Fruit fly (Drosophila melanogaster) whole organism, embryonic: ENCODE results near the gene wds.
A peak's percentile ranks its signal among the peaks of the same experiment; 100 is the strongest.

Source experiments
- CG1024 ChIP-seq: fragments of 200-800 bp; sonication (Bioruptor generic); IDR thresholded peaks from 2 replicates; pipeline ENCODE4 v1.3.6; 2022; ENCODE audit warnings: missing biosample characterization, missing genetic modification characterization
- CG12155 ChIP-seq: fragments of 200-800 bp; sonication (Bioruptor generic); optimal IDR thresholded peaks from 3 replicates; lab custom pipeline; 2016; ENCODE audit warnings: missing biosample characterization, missing genetic modification characterization
- CG12299 ChIP-seq: fragments of 200-800 bp; sonication (Bioruptor generic); optimal IDR thresholded peaks from 2 replicates; lab custom pipeline; 2018; ENCODE audit warnings: missing biosample characterization, mild to moderate bottlenecking, missing genetic modification characterization
- CG15073 ChIP-seq: fragments of 200-800 bp; sonication (Bioruptor generic); optimal IDR thresholded peaks from 2 replicates; lab custom pipeline; 2016; ENCODE audit warnings: missing biosample characterization, missing genetic modification characterization
- CG16779 ChIP-seq: fragments of 200-800 bp; sonication (Bioruptor generic); IDR thresholded peaks from 2 replicates; pipeline ENCODE4 v1.3.6; 2022; ENCODE audit warnings: missing biosample characterization, missing genetic modification characterization
- CG17802 ChIP-seq: fragments of 200-800 bp; sonication (Bioruptor generic); optimal IDR thresholded peaks from 2 replicates; lab custom pipeline; 2018; ENCODE audit warnings: missing biosample characterization, mild to moderate bottlenecking, missing genetic modification characterization, moderate library complexity
- CG32772 ChIP-seq: fragments of 200-800 bp; sonication (Bioruptor generic); IDR thresholded peaks from 2 replicates; pipeline ENCODE4 v1.3.6; 2022; ENCODE audit warnings: missing biosample characterization, missing genetic modification characterization
- CG34376 ChIP-seq: fragments of 200-800 bp; sonication (Bioruptor generic); optimal IDR thresholded peaks from 2 replicates; lab custom pipeline; 2018; ENCODE audit warnings: missing biosample characterization, mild to moderate bottlenecking, missing genetic modification characterization
- CG4617 ChIP-seq: fragments of 200-800 bp; sonication (Bioruptor generic); optimal IDR thresholded peaks from 3 replicates; lab custom pipeline; 2016; ENCODE audit warnings: missing biosample characterization, missing genetic modification characterization, borderline replicate concordance
- CG6175 ChIP-seq: fragments of 200-800 bp; sonication (Bioruptor generic); IDR thresholded peaks from 3 replicates; pipeline ENCODE4 v1.3.6; 2022; ENCODE audit warnings: missing biosample characterization, missing genetic modification characterization
- CG8924 ChIP-seq: fragments of 200-800 bp; optimal IDR thresholded peaks from 3 replicates; lab custom pipeline; 2019; ENCODE audit warnings: missing biosample characterization, mild to moderate bottlenecking, missing genetic modification characterization, moderate library complexity
- CoRest ChIP-seq: fragments of 200-800 bp; sonication (Bioruptor generic); optimal IDR thresholded peaks from 3 replicates; lab custom pipeline; 2018; ENCODE audit warnings: missing biosample characterization, mild to moderate bottlenecking, missing genetic modification characterization, moderate library complexity
- D19A ChIP-seq: fragments of 200-800 bp; optimal IDR thresholded peaks from 3 replicates; lab custom pipeline; 2019; ENCODE audit warnings: missing biosample characterization, mild to moderate bottlenecking, missing genetic modification characterization, moderate library complexity
- Dbx ChIP-seq: fragments of 200-800 bp; sonication (Bioruptor generic); IDR thresholded peaks from 3 replicates; pipeline ENCODE4 v1.3.6; 2022; ENCODE audit warnings: missing biosample characterization, missing genetic modification characterization
- Dek ChIP-seq: fragments of 200-800 bp; sonication (Bioruptor generic); optimal IDR thresholded peaks from 3 replicates; lab custom pipeline; 2019; ENCODE audit warnings: missing biosample characterization, mild to moderate bottlenecking, missing genetic modification characterization, moderate library complexity
- E2f2 ChIP-seq: fragments of 200-800 bp; sonication (Bioruptor generic); IDR thresholded peaks from 2 replicates; pipeline ENCODE4 v1.3.6; 2022; ENCODE audit warnings: missing biosample characterization, missing genetic modification characterization
- ERR ChIP-seq: fragments of 200-800 bp; sonication (Bioruptor generic); optimal IDR thresholded peaks from 2 replicates; lab custom pipeline; 2016; ENCODE audit warnings: missing biosample characterization, missing genetic modification characterization
- Ets65A ChIP-seq: fragments of 200-800 bp; sonication (Bioruptor generic); peaks from one replicate; lab custom pipeline; 2016; ENCODE audit warnings: missing biosample characterization, missing genetic modification characterization
- Gug ChIP-seq: fragments of 200-800 bp; sonication (Bioruptor generic); IDR thresholded peaks from 4 replicates; pipeline ENCODE4 v1.3.6; 2022; ENCODE audit warnings: missing biosample characterization, missing genetic modification characterization
- Hand ChIP-seq: fragments of 200-800 bp; sonication (Bioruptor generic); optimal IDR thresholded peaks from 2 replicates; lab custom pipeline; 2017; ENCODE audit warnings: mild to moderate bottlenecking, missing biosample characterization, missing genetic modification reagents, missing genetic modification characterization
- Med ChIP-seq: fragments of 200-800 bp; sonication (Bioruptor generic); peaks from one replicate; lab custom pipeline; 2016; ENCODE audit warnings: missing biosample characterization, missing genetic modification characterization, mild to moderate bottlenecking, inconsistent platforms, moderate library complexity
- Nf-YA ChIP-seq: fragments of 200-800 bp; sonication (Bioruptor generic); IDR thresholded peaks from 2 replicates; pipeline ENCODE4 v1.3.6; 2022; ENCODE audit warnings: missing biosample characterization, missing genetic modification characterization
- NfI ChIP-seq: fragments of 200-800 bp; sonication (Bioruptor generic); optimal IDR thresholded peaks from 3 replicates; lab custom pipeline; 2018; ENCODE audit warnings: missing biosample characterization, mild to moderate bottlenecking, missing genetic modification characterization, moderate library complexity
- Rx ChIP-seq: fragments of 200-800 bp; sonication (Bioruptor generic); IDR thresholded peaks from 2 replicates; pipeline ENCODE4 v1.3.6; 2022; ENCODE audit warnings: missing biosample characterization, missing genetic modification characterization
- Six4 ChIP-seq: fragments of 200-800 bp; sonication (Bioruptor generic); optimal IDR thresholded peaks from 2 replicates; lab custom pipeline; 2016; ENCODE audit warnings: missing biosample characterization, missing genetic modification characterization
- al ChIP-seq: fragments of 200-800 bp; sonication (Bioruptor generic); IDR thresholded peaks from 2 replicates; pipeline ENCODE4 v1.3.6; 2022; ENCODE audit warnings: missing biosample characterization, missing genetic modification characterization
- bbx ChIP-seq: fragments of 200-800 bp; sonication (Bioruptor generic); IDR thresholded peaks from 2 replicates; pipeline ENCODE4 v1.3.6; 2022; ENCODE audit warnings: missing biosample characterization, missing genetic modification characterization; ENCODE audit not compliant: partially characterized antibody
- bowl ChIP-seq: fragments of 200-800 bp; sonication (Bioruptor generic); IDR thresholded peaks from 2 replicates; pipeline ENCODE4 v1.3.6; 2022; ENCODE audit warnings: missing biosample characterization, missing genetic modification characterization
- dan ChIP-seq: fragments of 200-800 bp; sonication (Bioruptor generic); IDR thresholded peaks from 2 replicates; pipeline ENCODE4 v1.3.6; 2022; ENCODE audit warnings: missing biosample characterization, missing genetic modification characterization
- gfzf ChIP-seq: fragments of 200-800 bp; sonication (Bioruptor generic); optimal IDR thresholded peaks from 2 replicates; lab custom pipeline; 2016; ENCODE audit warnings: missing biosample characterization, mild to moderate bottlenecking, missing genetic modification characterization, moderate library complexity
- ind ChIP-seq: fragments of 200-800 bp; sonication (Bioruptor generic); optimal IDR thresholded peaks from 3 replicates; lab custom pipeline; 2016; ENCODE audit warnings: missing biosample characterization, missing genetic modification characterization
- jing ChIP-seq: fragments of 200-800 bp; sonication (Bioruptor generic); optimal IDR thresholded peaks from 2 replicates; lab custom pipeline; 2018; ENCODE audit warnings: missing biosample characterization, mild to moderate bottlenecking, missing genetic modification characterization
- lilli ChIP-seq: fragments of 200-800 bp; sonication (Bioruptor generic); optimal IDR thresholded peaks from 3 replicates; lab custom pipeline; 2016; ENCODE audit warnings: missing biosample characterization, missing genetic modification characterization
- nom ChIP-seq: fragments of 200-800 bp; sonication (Bioruptor generic); optimal IDR thresholded peaks from 2 replicates; lab custom pipeline; 2017; ENCODE audit warnings: missing biosample characterization, missing genetic modification characterization, mild to moderate bottlenecking, moderate library complexity, missing genetic modification reagents
- odd ChIP-seq: fragments of 200-800 bp; sonication (Bioruptor generic); optimal IDR thresholded peaks from 2 replicates; lab custom pipeline; 2017; ENCODE audit warnings: missing biosample characterization, mild to moderate bottlenecking, missing genetic modification characterization
- pzg ChIP-seq: fragments of 200-800 bp; sonication (Bioruptor generic); optimal IDR thresholded peaks from 3 replicates; lab custom pipeline; 2018; ENCODE audit warnings: missing biosample characterization, mild to moderate bottlenecking, missing genetic modification characterization, moderate library complexity
- run ChIP-seq: fragments of 200-800 bp; sonication (Bioruptor generic); optimal IDR thresholded peaks from 3 replicates; lab custom pipeline; 2018; ENCODE audit warnings: missing biosample characterization, mild to moderate bottlenecking, missing genetic modification characterization
- sc ChIP-seq, 3 experiments: fragments of >200 bp in 2 of 3; fragments of 200-800 bp in 1 of 3; sonication (Bioruptor generic) in 1 of 3; optimal IDR thresholded peaks; 2 replicates in 2 of 3; 3 replicates in 1 of 3; lab custom pipeline; 2017; ENCODE audit warnings: mild to moderate bottlenecking in 1 of 3, missing biosample characterization in 1 of 3, missing genetic modification characterization in 1 of 3, missing genetic modification reagents in 1 of 3
- schlank ChIP-seq: fragments of 200-800 bp; sonication (Bioruptor generic); optimal IDR thresholded peaks from 2 replicates; lab custom pipeline; 2018; ENCODE audit warnings: missing biosample characterization, mild to moderate bottlenecking, missing genetic modification characterization
- scrt ChIP-seq: fragments of 200-800 bp; sonication (Bioruptor generic); optimal IDR thresholded peaks from 2 replicates; lab custom pipeline; 2018; ENCODE audit warnings: missing biosample characterization, mild to moderate bottlenecking, missing genetic modification characterization, moderate library complexity
- sd ChIP-seq: fragments of 200-800 bp; sonication (Bioruptor generic); optimal IDR thresholded peaks from 3 replicates; lab custom pipeline; 2018; ENCODE audit warnings: missing biosample characterization, mild to moderate bottlenecking, missing genetic modification characterization, moderate library complexity
- seq ChIP-seq: fragments of 200-800 bp; sonication (Bioruptor generic); IDR thresholded peaks from 2 replicates; pipeline ENCODE4 v1.3.6; 2022; ENCODE audit warnings: missing biosample characterization, missing genetic modification characterization
- stwl ChIP-seq: fragments of 200-800 bp; sonication (Bioruptor generic); optimal IDR thresholded peaks from 3 replicates; lab custom pipeline; 2018; ENCODE audit warnings: missing biosample characterization, mild to moderate bottlenecking, missing genetic modification characterization, moderate library complexity
- trem ChIP-seq: fragments of 200-800 bp; optimal IDR thresholded peaks from 3 replicates; lab custom pipeline; 2019; ENCODE audit warnings: missing biosample characterization, mild to moderate bottlenecking, missing genetic modification characterization, moderate library complexity
- unc-4 ChIP-seq: fragments of 200-800 bp; sonication (Bioruptor generic); IDR thresholded peaks from 2 replicates; pipeline ENCODE4 v1.3.6; 2022; ENCODE audit warnings: missing biosample characterization, missing genetic modification characterization; ENCODE audit not compliant: partially characterized antibody
- vnd ChIP-seq: fragments of 200-800 bp; sonication (Bioruptor generic); IDR thresholded peaks from 3 replicates; pipeline ENCODE4 v1.3.6; 2022; ENCODE audit warnings: missing biosample characterization, missing genetic modification characterization; ENCODE audit not compliant: partially characterized antibody
- vvl ChIP-seq: fragments of 200-800 bp; sonication (Bioruptor generic); IDR thresholded peaks from 2 replicates; pipeline ENCODE4 v1.3.6; 2022; ENCODE audit warnings: missing biosample characterization, missing genetic modification characterization
- zfh1 ChIP-seq: fragments of 200-800 bp; sonication (Bioruptor generic); IDR thresholded peaks from 3 replicates; pipeline ENCODE4 v1.3.6; 2022; ENCODE audit warnings: missing biosample characterization, missing genetic modification characterization

wds gene

DNA sequence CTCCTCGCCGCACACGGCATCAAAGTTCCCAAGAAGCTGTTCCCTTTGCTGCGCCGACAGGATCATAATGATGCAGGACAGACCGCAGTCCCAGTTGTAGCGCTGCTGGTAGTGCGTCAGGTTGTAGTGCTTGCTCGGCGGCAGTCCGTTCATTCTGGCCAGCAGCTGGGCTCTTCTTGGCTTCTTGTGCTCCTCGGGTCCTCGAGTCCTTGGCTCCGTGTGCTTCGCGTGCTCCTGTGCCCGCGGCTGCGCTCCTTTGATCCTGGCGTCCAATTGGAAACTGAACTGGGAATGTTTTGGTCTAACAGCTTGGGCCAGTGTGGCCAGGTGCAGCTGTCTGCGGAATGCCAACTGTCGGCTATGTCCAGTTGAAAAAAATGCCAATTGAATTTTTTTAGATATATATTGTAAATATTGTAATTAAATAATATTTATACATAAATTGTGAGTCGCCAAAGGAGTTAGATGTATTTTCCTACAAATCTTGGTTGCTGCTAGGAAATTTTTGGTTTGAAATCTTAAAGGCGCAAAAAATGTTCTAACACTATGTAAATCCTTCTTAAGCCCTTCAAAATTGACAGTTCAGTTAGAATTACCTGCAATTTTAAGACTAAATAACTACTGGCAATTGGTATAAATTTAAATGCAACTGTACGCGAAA is 595 bp upstream of the wds start, which contains the start of gene CG13760 (continued):
- TF ChIP-seq CG1024 (GFP tag; lab: Robert Waterston, UW) (no peak), CG15073 (no peak), dan (no peak), Six4 (GFP tag; lab: Kevin White, UChicago) (no peak), Ets65A (GFP tag; lab: Kevin White, UChicago) (no peak), bbx (GFP tag; lab: Robert Waterston, UW) (peak; percentile 28; the same call in 1 of the 2 replicates), CG8924 (tag; lab: Kevin White, UChicago) (no peak), CoRest (tag; lab: Kevin White, UChicago) (peak; percentile 8), lilli (GFP tag; lab: Kevin White, UChicago) (no peak), trem (tag; lab: Kevin White, UChicago) (peak; percentile 71), jing (GFP tag; lab: Kevin White, UChicago) (no peak), Dbx (GFP tag; lab: Robert Waterston, UW) (no peak), odd (GFP tag; lab: Kevin White, UChicago) (no peak), Dek (no peak), D19A (tag; lab: Kevin White, UChicago) (no peak), sd (tag; lab: Kevin White, UChicago) (no peak), ind (peak; percentile 6), sc (optimal IDR thresholded peaks at IDR 0.05; lab: Kevin White, UChicago) (no peak), sc (GFP tag; optimal IDR thresholded peaks at IDR 0.05; lab: Kevin White, UChicago) (no peak), schlank (tag; lab: Kevin White, UChicago) (no peak), CG34376 (GFP tag; lab: Kevin White, UChicago) (no peak), vnd (no peak), CG12155 (GFP tag; lab: Kevin White, UChicago) (peak; percentile 0), ERR (GFP tag; lab: Kevin White, UChicago) (no peak), CG4617 (GFP tag; lab: Kevin White, UChicago) (no peak), CG16779 (GFP tag; lab: Robert Waterston, UW) (no peak), seq (no peak), NfI (GFP tag; lab: Kevin White, UChicago) (no peak), CG17802 (no peak), run (tag; lab: Kevin White, UChicago) (no peak), nom (GFP tag; lab: Kevin White, UChicago) (peak; percentile 13), al (no peak), bowl (GFP tag; lab: Robert Waterston, UW) (no peak), gfzf (GFP tag; lab: Kevin White, UChicago) (no peak)

DNA sequence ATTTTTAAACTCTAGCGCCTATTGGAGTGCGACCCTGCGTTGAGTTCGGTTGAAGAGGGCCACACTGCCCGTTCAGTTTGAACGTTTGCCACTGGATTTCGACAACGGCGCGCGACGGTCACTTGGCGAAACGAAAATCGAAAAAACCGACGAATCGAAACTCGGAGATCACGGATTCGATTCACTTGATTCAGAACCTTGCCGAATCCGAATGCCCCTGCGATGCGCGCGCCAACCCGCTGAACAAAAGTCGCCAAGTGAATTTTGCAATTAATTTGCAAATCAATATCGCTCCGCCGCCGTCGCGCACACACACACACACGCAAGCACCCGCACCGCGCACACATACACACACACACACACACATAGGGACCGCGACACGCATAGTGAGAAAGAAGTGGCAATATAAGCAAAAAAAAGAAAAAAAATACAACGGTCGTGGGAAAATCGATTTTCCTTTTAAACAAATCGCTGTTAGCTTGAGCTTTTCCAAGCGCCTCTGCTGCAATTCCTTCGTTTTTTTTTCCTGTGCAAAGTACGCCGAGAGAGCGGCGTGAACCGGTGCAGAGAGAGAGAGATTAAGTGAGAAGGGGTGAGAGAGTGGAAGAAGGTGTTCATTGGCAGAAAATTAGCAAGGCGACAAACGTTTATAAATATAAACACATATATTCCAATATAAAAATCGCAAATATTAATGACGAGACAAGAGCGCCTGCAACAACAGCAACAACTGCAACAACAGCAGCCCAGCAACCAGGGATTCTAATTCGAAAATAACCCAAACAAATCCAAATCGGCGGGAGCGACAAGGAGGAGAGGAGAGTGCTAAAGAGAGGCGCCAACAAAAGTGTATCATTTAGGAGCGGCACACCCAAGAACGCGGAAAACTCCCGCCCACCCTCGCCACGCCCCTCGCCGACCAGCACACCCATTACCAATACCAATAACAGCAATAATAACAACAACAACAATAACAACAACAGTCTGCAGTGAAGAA is 2.9 kb downstream of the wds start, which contains the start of gene egh:
Gene egh, plus strand, starts transcription at position 89 of the 997 bp plus-strand sequence.
- TF ChIP-seq pzg (GFP tag; lab: Kevin White, UChicago): peak; percentile 90
- TF ChIP-seq stwl (tag; lab: Kevin White, UChicago): peak; percentile 52
- peak; percentile 39 for TF ChIP-seq CG12299 (tag; lab: Kevin White, UChicago)
- TF ChIP-seq zfh1 (GFP tag; lab: Robert Waterston, UW): peak; percentile 27; the same call in 1 of the 3 replicates
- TF ChIP-seq Nf-YA: no peak
- TF ChIP-seq CG32772 (GFP tag; lab: Robert Waterston, UW): peak; percentile 69
- TF ChIP-seq E2f2 (GFP tag; lab: Robert Waterston, UW): peak; percentile 95
- TF ChIP-seq scrt (GFP tag; lab: Kevin White, UChicago): peak; percentile 7
- TF ChIP-seq unc-4 (GFP tag; lab: Robert Waterston, UW): peak; percentile 20; the same call in 1 of the 2 replicates
- TF ChIP-seq Gug (GFP tag; lab: Robert Waterston, UW): peak; percentile 44; the same call in 1 of the 4 replicates
- peak; percentile 82 for TF ChIP-seq Med (GFP tag; lab: Kevin White, UChicago)
- TF ChIP-seq vvl (GFP tag; lab: Robert Waterston, UW): peak; percentile 21; the same call in 1 of the 2 replicates
- no peak for TF ChIP-seq CG6175 (GFP tag; lab: Robert Waterston, UW)
- TF ChIP-seq Rx (GFP tag; lab: Robert Waterston, UW): peak; percentile 15; the same call in 1 of the 2 replicates
- peak; percentile 1 for TF ChIP-seq Hand (GFP tag; lab: Kevin White, UChicago)
